Worm (Caenorhabditis elegans) whole organism, L1 larva: ENCODE data around the gene F21H7.2.
A peak's percentile ranks its signal among the peaks of the same experiment; 100 is the strongest.

Source experiments
- C16A3.4 ChIP-seq: fragments of 150-350 bp; optimal IDR thresholded peaks from 2 replicates; lab custom pipeline; 2014; ENCODE audit warnings: missing biosample characterization, missing genetic modification characterization
- C34B4.2 ChIP-seq: sonication (generic microtip); optimal IDR thresholded peaks from 2 replicates; lab custom pipeline; 2017; ENCODE audit warnings: mild to moderate bottlenecking, missing genetic modification characterization, missing compliant biosample characterization
- F16B12.6 ChIP-seq: fragments of 150-350 bp; optimal IDR thresholded peaks from 2 replicates; lab custom pipeline; 2014; ENCODE audit warnings: missing biosample characterization, missing genetic modification characterization
- ama-1 ChIP-seq: fragments of 150-350 bp; optimal IDR thresholded peaks from 2 replicates; lab custom pipeline; 2014
- blmp-1 ChIP-seq: fragments of 150-350 bp; optimal IDR thresholded peaks from 2 replicates; lab custom pipeline; 2014; ENCODE audit warnings: missing biosample characterization, missing genetic modification characterization
- ceh-63 ChIP-seq: fragments of 200-800 bp; sonication (Bioruptor generic); optimal IDR thresholded peaks from 2 replicates; lab custom pipeline; 2018; ENCODE audit warnings: mild to moderate bottlenecking, missing genetic modification characterization, missing compliant biosample characterization
- ceh-82 ChIP-seq, 3 experiments: fragments of 150-350 bp in 1 of 3; sonication (generic microtip) in 2 of 3; optimal IDR thresholded peaks; 2 replicates each; lab custom pipeline; 2014 to 2017; ENCODE audit warnings: missing biosample characterization in 3 of 3, missing genetic modification characterization in 3 of 3
- ces-1 ChIP-seq: fragments of 150-350 bp; optimal IDR thresholded peaks from 2 replicates; lab custom pipeline; 2014; ENCODE audit warnings: missing biosample characterization, missing genetic modification reagents, missing genetic modification characterization
- dpl-1 ChIP-seq, 3 experiments: fragments of 150-350 bp in 2 of 3; sonication (generic microtip) in 1 of 3; optimal IDR thresholded peaks; 2 replicates each; lab custom pipeline; 2014 to 2017; ENCODE audit warnings: missing biosample characterization in 3 of 3, missing genetic modification characterization in 3 of 3, missing genetic modification reagents in 3 of 3
- efl-1 ChIP-seq, 4 experiments: fragments of 150-350 bp; optimal IDR thresholded peaks in 3 of 4; peaks in 1 of 4; 1 replicate in 1 of 4; 2 replicates in 3 of 4; lab custom pipeline; 2014; ENCODE audit warnings: missing biosample characterization in 2 of 4, missing genetic modification characterization in 2 of 4, missing genetic modification reagents in 2 of 4
- elt-3 ChIP-seq, 6 experiments: fragments of 150-350 bp in 1 of 6; sonication (generic microtip); optimal IDR thresholded peaks; 2 replicates each; lab custom pipeline; 2017 to 2018; ENCODE audit warnings: missing biosample characterization in 6 of 6, missing genetic modification characterization in 6 of 6, inconsistent platforms in 1 of 6
- ets-5 ChIP-seq: fragments of 200-800 bp; sonication (Bioruptor generic); IDR thresholded peaks from 2 replicates; pipeline ENCODE4 v1.3.6; 2022; ENCODE audit warnings: missing genetic modification characterization, missing compliant biosample characterization
- fkh-4 ChIP-seq: sonication (generic microtip); optimal IDR thresholded peaks from 2 replicates; lab custom pipeline; 2016; ENCODE audit warnings: missing compliant biosample characterization, missing genetic modification characterization, borderline replicate concordance
- grh-1 ChIP-seq: fragments of 200-800 bp; sonication (Bioruptor generic); IDR thresholded peaks from 2 replicates; pipeline ENCODE4 v1.3.6; 2022; ENCODE audit warnings: missing genetic modification reagents, missing genetic modification characterization, missing compliant biosample characterization
- hlh-4 ChIP-seq: sonication (generic microtip); optimal IDR thresholded peaks from 2 replicates; lab custom pipeline; 2016; ENCODE audit warnings: mild to moderate bottlenecking, missing genetic modification characterization, missing compliant biosample characterization
- hpl-2 ChIP-seq: fragments of 150-350 bp; optimal IDR thresholded peaks from 2 replicates; lab custom pipeline; 2014; ENCODE audit warnings: missing biosample characterization, missing genetic modification reagents, missing genetic modification characterization
- jun-1 ChIP-seq: fragments of 150-350 bp; optimal IDR thresholded peaks from 2 replicates; lab custom pipeline; 2014; ENCODE audit warnings: missing biosample characterization, missing genetic modification reagents, missing genetic modification characterization
- lin-14 ChIP-seq: fragments of 200-800 bp; sonication (Bioruptor generic); optimal IDR thresholded peaks from 2 replicates; lab custom pipeline; 2018; ENCODE audit warnings: mild to moderate bottlenecking, missing genetic modification characterization, moderate library complexity, missing compliant biosample characterization
- lin-35 ChIP-seq, 2 experiments: fragments of 150-350 bp; optimal IDR thresholded peaks; 2 replicates each; lab custom pipeline; 2014; ENCODE audit warnings: missing biosample characterization in 2 of 2, missing genetic modification characterization in 2 of 2, missing genetic modification reagents in 2 of 2
- lir-3 ChIP-seq: sonication (generic microtip); optimal IDR thresholded peaks from 2 replicates; lab custom pipeline; 2016; ENCODE audit warnings: mild to moderate bottlenecking, missing genetic modification characterization, moderate library complexity, missing compliant biosample characterization; ENCODE audit not compliant: poor library complexity
- lsy-2 ChIP-seq, 2 experiments: fragments of 150-350 bp; optimal IDR thresholded peaks; 2 replicates each; lab custom pipeline; 2014; ENCODE audit warnings: missing biosample characterization in 2 of 2, missing genetic modification characterization in 2 of 2
- mab-9 ChIP-seq: fragments of 200-800 bp; sonication (Bioruptor generic); IDR thresholded peaks from 2 replicates; pipeline ENCODE4 v1.3.6; 2022; ENCODE audit warnings: missing genetic modification reagents, missing genetic modification characterization, missing compliant biosample characterization
- mdl-1 ChIP-seq, 2 experiments: fragments of 150-350 bp; optimal IDR thresholded peaks; 2 replicates each; lab custom pipeline; 2014 to 2017; ENCODE audit warnings: missing biosample characterization in 2 of 2, missing genetic modification characterization in 2 of 2, inconsistent platforms in 1 of 2
- mef-2 ChIP-seq: fragments of 150-350 bp; optimal IDR thresholded peaks from 2 replicates; lab custom pipeline; 2014; ENCODE audit warnings: missing biosample characterization, missing genetic modification characterization
- nhr-11 ChIP-seq: fragments of 150-350 bp; optimal IDR thresholded peaks from 2 replicates; lab custom pipeline; 2014; ENCODE audit warnings: missing biosample characterization, missing genetic modification characterization
- nhr-12 ChIP-seq: sonication (generic microtip); optimal IDR thresholded peaks from 2 replicates; lab custom pipeline; 2017; ENCODE audit warnings: missing biosample characterization, missing genetic modification characterization
- nhr-19 ChIP-seq: fragments of 200-800 bp; sonication (Bioruptor generic); conservative IDR thresholded peaks from 2 replicates; pipeline ENCODE4 v1.3.6; 2022; ENCODE audit warnings: missing genetic modification characterization, missing compliant biosample characterization
- nhr-20 ChIP-seq: sonication (generic microtip); optimal IDR thresholded peaks from 2 replicates; lab custom pipeline; 2016; ENCODE audit warnings: mild to moderate bottlenecking, missing genetic modification characterization, missing compliant biosample characterization
- nhr-28 ChIP-seq: fragments of 150-350 bp; optimal IDR thresholded peaks from 2 replicates; lab custom pipeline; 2014; ENCODE audit warnings: missing biosample characterization, missing genetic modification characterization
- nhr-71 ChIP-seq: sonication (generic microtip); optimal IDR thresholded peaks from 2 replicates; lab custom pipeline; 2016; ENCODE audit warnings: mild to moderate bottlenecking, missing genetic modification characterization, moderate library complexity, missing compliant biosample characterization
- nhr-76 ChIP-seq: sonication (generic microtip); optimal IDR thresholded peaks from 2 replicates; lab custom pipeline; 2017; ENCODE audit warnings: missing biosample characterization, missing genetic modification characterization
- nhr-85 ChIP-seq: sonication (generic microtip); peaks from one replicate; lab custom pipeline; 2016; ENCODE audit warnings: missing genetic modification characterization, inconsistent platforms, missing compliant biosample characterization
- nhr-90 ChIP-seq: sonication (generic microtip); optimal IDR thresholded peaks from 2 replicates; lab custom pipeline; 2016; ENCODE audit warnings: mild to moderate bottlenecking, missing genetic modification characterization, missing compliant biosample characterization; ENCODE audit not compliant: poor library complexity
- pag-3 ChIP-seq: sonication (generic microtip); optimal IDR thresholded peaks from 2 replicates; lab custom pipeline; 2017; ENCODE audit warnings: missing genetic modification characterization, mild to moderate bottlenecking, missing compliant biosample characterization, antibody characterized with exemption, borderline replicate concordance; ENCODE audit not compliant: insufficient read depth
- pqm-1 ChIP-seq: sonication (generic microtip); optimal IDR thresholded peaks from 3 replicates; lab custom pipeline; 2017; ENCODE audit warnings: missing biosample characterization, missing genetic modification characterization
- skn-1 ChIP-seq: fragments of 150-350 bp; optimal IDR thresholded peaks from 2 replicates; lab custom pipeline; 2014; ENCODE audit warnings: missing biosample characterization, missing genetic modification characterization
- snu-23 ChIP-seq: sonication (generic microtip); optimal IDR thresholded peaks from 2 replicates; lab custom pipeline; 2016; ENCODE audit warnings: missing genetic modification characterization, missing compliant biosample characterization
- sptf-1 ChIP-seq: fragments of 150-350 bp; optimal IDR thresholded peaks from 2 replicates; lab custom pipeline; 2014; ENCODE audit warnings: missing biosample characterization, missing genetic modification characterization
- swsn-7 ChIP-seq: sonication (generic microtip); optimal IDR thresholded peaks from 2 replicates; lab custom pipeline; 2016; ENCODE audit warnings: missing genetic modification characterization, missing compliant biosample characterization
- tlp-1 ChIP-seq: fragments of 150-350 bp; optimal IDR thresholded peaks from 2 replicates; lab custom pipeline; 2014; ENCODE audit warnings: missing biosample characterization, missing genetic modification characterization
- unc-130 ChIP-seq: fragments of 150-350 bp; optimal IDR thresholded peaks from 2 replicates; lab custom pipeline; 2017; ENCODE audit warnings: missing biosample characterization, missing genetic modification characterization, inconsistent platforms
- unc-30 ChIP-seq: sonication (generic microtip); optimal IDR thresholded peaks from 2 replicates; lab custom pipeline; 2017; ENCODE audit warnings: missing biosample characterization, missing genetic modification characterization
- zip-4 ChIP-seq: fragments of 200-800 bp; sonication (Bioruptor generic); optimal IDR thresholded peaks from 2 replicates; lab custom pipeline; 2018; ENCODE audit warnings: mild to moderate bottlenecking, missing genetic modification characterization, moderate library complexity, missing compliant biosample characterization

F21H7.2 gene

DNA sequence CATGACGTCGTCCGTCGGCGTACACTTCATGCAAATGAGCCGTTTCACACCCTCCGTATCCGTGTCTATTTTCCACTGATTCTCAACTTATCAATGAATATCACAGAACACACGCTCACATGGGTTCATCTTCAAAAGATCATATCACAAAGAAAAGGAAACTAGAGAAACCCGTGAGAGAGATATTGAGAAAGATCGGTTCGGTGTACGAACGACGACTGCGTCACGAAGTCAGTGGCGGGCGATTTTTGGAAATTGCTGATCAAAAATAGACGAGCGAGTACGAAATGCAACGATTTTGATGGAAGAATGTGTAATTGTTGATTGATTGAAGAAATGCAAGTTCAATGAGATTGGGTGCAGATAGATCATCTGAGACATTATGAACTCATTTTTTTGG is 16.5 kb downstream of the F21H7.2 start:
- TF ChIP-seq ets-5, result no peak
- TF ChIP-seq nhr-76 (tag; lab: Kevin White, UChicago), result no peak
- peak in 1 of 2 experiments; percentile 42 for TF ChIP-seq lin-35 (GFP tag; optimal IDR thresholded peaks at IDR 0.05; lab: Kevin White, UChicago)
- no peak for TF ChIP-seq unc-130 (tag; lab: Kevin White, UChicago)
- TF ChIP-seq F16B12.6, result no peak
- TF ChIP-seq elt-3 (tag; optimal IDR thresholded peaks at IDR 0.05; lab: Kevin White, UChicago), result peak in 5 of 6 experiments; percentile 67 to 92 (median 79)
- TF ChIP-seq blmp-1, result peak; percentile 85
- TF ChIP-seq mdl-1 (tag; optimal IDR thresholded peaks at IDR 0.05; lab: Kevin White, UChicago), result peak in 1 of 2 experiments; percentile 9
- no peak for TF ChIP-seq skn-1 (tag; lab: Kevin White, UChicago)
- no peak for TF ChIP-seq mef-2 (tag; lab: Kevin White, UChicago)
- peak; percentile 96 for TF ChIP-seq nhr-85 (tag; lab: Kevin White, UChicago)
- no peak for TF ChIP-seq jun-1 (tag; lab: Kevin White, UChicago)
- TF ChIP-seq zip-4 (GFP tag; lab: Kevin White, UChicago), result no peak
- TF ChIP-seq C16A3.4 (tag; lab: Kevin White, UChicago), result no peak
- peak in 1 of 2 experiments; percentile 14 for TF ChIP-seq lsy-2 (tag; optimal IDR thresholded peaks at IDR 0.05; lab: Kevin White, UChicago)
- no peak for TF ChIP-seq pqm-1 (tag; lab: Kevin White, UChicago)
- no peak for TF ChIP-seq unc-30 (tag; lab: Kevin White, UChicago)
- no peak for TF ChIP-seq lir-3 (tag; lab: Kevin White, UChicago)
- TF ChIP-seq C34B4.2 (tag; lab: Kevin White, UChicago), result no peak
- no peak for TF ChIP-seq mab-9 (GFP tag; lab: Robert Waterston, UW)
- no peak for TF ChIP-seq swsn-7 (tag; lab: Kevin White, UChicago)
- peak; percentile 69 for TF ChIP-seq nhr-71 (tag; lab: Kevin White, UChicago)
- no peak for TF ChIP-seq nhr-11
- TF ChIP-seq ama-1 (lab: Kevin White, UChicago), result no peak
- no peak for TF ChIP-seq fkh-4
- TF ChIP-seq nhr-90, result peak; percentile 10
- TF ChIP-seq grh-1 (GFP tag; lab: Robert Waterston, UW), result peak; percentile 39; the same call in 1 of the 2 replicates
- no peak for TF ChIP-seq sptf-1 (tag; lab: Kevin White, UChicago)
- peak; percentile 75 for TF ChIP-seq nhr-19 (GFP tag; lab: Robert Waterston, UW)
- TF ChIP-seq tlp-1 (tag; lab: Kevin White, UChicago), result no peak
- TF ChIP-seq dpl-1 (GFP tag; optimal IDR thresholded peaks at IDR 0.05; lab: Kevin White, UChicago), result peak in 1 of 3 experiments; percentile 3
- no peak for TF ChIP-seq hpl-2 (GFP tag; lab: Kevin White, UChicago)
- no peak for TF ChIP-seq pag-3 (tag; lab: Kevin White, UChicago)
- no peak for TF ChIP-seq hlh-4 (tag; lab: Kevin White, UChicago)
- no peak for TF ChIP-seq ceh-63 (GFP tag; lab: Kevin White, UChicago)
- peak; percentile 64 for TF ChIP-seq snu-23
- TF ChIP-seq nhr-12 (tag; lab: Kevin White, UChicago), result no peak
- peak; percentile 76 for TF ChIP-seq lin-14
- TF ChIP-seq ces-1, result no peak
- TF ChIP-seq ceh-82 (tag; optimal IDR thresholded peaks at IDR 0.05; lab: Kevin White, UChicago), result no peak
- peak; percentile 86 for TF ChIP-seq nhr-20 (tag; lab: Kevin White, UChicago)

DNA sequence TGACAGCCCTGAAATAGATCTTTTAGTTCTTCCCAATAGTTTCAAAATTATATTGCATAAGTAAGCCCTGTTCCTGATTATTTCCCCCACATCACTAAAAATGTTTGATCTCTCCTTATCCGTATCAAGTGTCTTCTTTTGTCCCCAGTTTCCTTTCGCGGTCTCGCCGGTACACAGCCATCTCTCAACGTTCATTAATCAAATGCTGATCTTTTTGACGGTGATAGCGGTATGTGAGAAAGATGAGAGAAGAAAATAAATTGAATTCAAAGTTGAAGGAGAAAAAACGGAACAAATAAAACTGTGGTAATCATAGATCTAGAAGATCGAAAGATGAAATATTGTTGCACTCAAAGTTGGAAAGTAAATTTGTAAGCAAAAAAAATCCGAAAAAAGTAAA is 18.1 kb downstream of the F21H7.2 start:
- TF ChIP-seq nhr-28 (tag; lab: Kevin White, UChicago) (no peak), nhr-85 (tag; lab: Kevin White, UChicago) (peak; percentile 46), efl-1 (optimal IDR thresholded peaks at IDR 0.05; lab: Kevin White, UChicago) (no peak), efl-1 (GFP tag; optimal IDR thresholded peaks at IDR 0.05 in 1 of 2; lab: Kevin White, UChicago) (no peak), blmp-1 (peak; percentile 54), elt-3 (tag; optimal IDR thresholded peaks at IDR 0.05; lab: Kevin White, UChicago) (peak in 4 of 6 experiments; percentile 30 to 88 (median 60))
